Fruit fly (Drosophila melanogaster) whole organism, embryonic: ENCODE results near the gene eIF2gamma.
A peak's percentile ranks its signal among the peaks of the same experiment; 100 is the strongest.

Experiments used
- BEAF-32 ChIP-seq: fragments of 200-800 bp; sonication (Bioruptor generic); optimal IDR thresholded peaks from 3 replicates; lab custom pipeline; 2017; ENCODE audit warnings: missing biosample characterization, missing genetic modification characterization, mild to moderate bottlenecking, moderate library complexity, missing genetic modification reagents
- CG10543 ChIP-seq: fragments of 200-800 bp; sonication (Bioruptor generic); optimal IDR thresholded peaks from 3 replicates; lab custom pipeline; 2017; ENCODE audit warnings: missing biosample characterization, mild to moderate bottlenecking, missing genetic modification characterization, moderate library complexity
- CG11560 ChIP-seq: fragments of 200-800 bp; sonication (Bioruptor generic); IDR thresholded peaks from 3 replicates; pipeline ENCODE4 v1.3.6; 2022; ENCODE audit warnings: missing biosample characterization, missing genetic modification characterization
- CG16813 ChIP-seq: fragments of 200-800 bp; sonication (Bioruptor generic); IDR thresholded peaks from 3 replicates; pipeline ENCODE4 v1.3.6; 2022; ENCODE audit warnings: missing biosample characterization, missing genetic modification characterization; ENCODE audit not compliant: partially characterized antibody
- CG17328 ChIP-seq: fragments of 200-800 bp; sonication (Bioruptor generic); IDR thresholded peaks from 2 replicates; pipeline ENCODE4 v1.3.6; 2022; ENCODE audit warnings: missing biosample characterization, missing genetic modification characterization
- CG32767 ChIP-seq: fragments of 200-800 bp; sonication (Bioruptor generic); IDR thresholded peaks from 2 replicates; pipeline ENCODE4 v1.3.6; 2022; ENCODE audit warnings: missing biosample characterization, missing genetic modification characterization
- CG42726 ChIP-seq: fragments of 200-800 bp; sonication (Bioruptor generic); IDR thresholded peaks from 2 replicates; pipeline ENCODE4 v1.3.6; 2022; ENCODE audit warnings: missing biosample characterization, missing genetic modification characterization; ENCODE audit not compliant: partially characterized antibody
- CG7271 ChIP-seq: fragments of 200-800 bp; sonication (Bioruptor generic); optimal IDR thresholded peaks from 2 replicates; lab custom pipeline; 2018; ENCODE audit warnings: missing biosample characterization, mild to moderate bottlenecking, missing genetic modification characterization, moderate library complexity
- CG9797 ChIP-seq: fragments of 200-800 bp; sonication (Bioruptor generic); optimal IDR thresholded peaks from 3 replicates; lab custom pipeline; 2018; ENCODE audit warnings: missing biosample characterization, mild to moderate bottlenecking, missing genetic modification characterization
- Camta ChIP-seq: fragments of 200-800 bp; sonication (Bioruptor generic); optimal IDR thresholded peaks from 2 replicates; lab custom pipeline; 2016; ENCODE audit warnings: missing biosample characterization, missing genetic modification characterization
- Dbx ChIP-seq: fragments of 200-800 bp; sonication (Bioruptor generic); IDR thresholded peaks from 3 replicates; pipeline ENCODE4 v1.3.6; 2022; ENCODE audit warnings: missing biosample characterization, missing genetic modification characterization
- Hr39 ChIP-seq: fragments of >200 bp; optimal IDR thresholded peaks from 2 replicates; lab custom pipeline; 2017
- Lpt ChIP-seq: fragments of >200 bp; optimal IDR thresholded peaks from 2 replicates; lab custom pipeline; 2018; ENCODE audit warnings: missing biosample characterization, missing genetic modification characterization
- MESR4 ChIP-seq: fragments of 200-800 bp; sonication (Bioruptor generic); optimal IDR thresholded peaks from 2 replicates; lab custom pipeline; 2018; ENCODE audit warnings: missing biosample characterization, mild to moderate bottlenecking, missing genetic modification characterization, moderate library complexity
- Med ChIP-seq: fragments of 200-800 bp; sonication (Bioruptor generic); peaks from one replicate; lab custom pipeline; 2016; ENCODE audit warnings: missing biosample characterization, missing genetic modification characterization, mild to moderate bottlenecking, inconsistent platforms, moderate library complexity
- Nf-YB ChIP-seq: fragments of 200-800 bp; sonication (Bioruptor generic); optimal IDR thresholded peaks from 3 replicates; lab custom pipeline; 2019; ENCODE audit warnings: missing biosample characterization, mild to moderate bottlenecking, missing genetic modification characterization, moderate library complexity
- Pdp1 ChIP-seq, 2 experiments: fragments of 200-800 bp; sonication (Bioruptor generic); optimal IDR thresholded peaks; 3 replicates each; lab custom pipeline; 2016; ENCODE audit warnings: missing biosample characterization in 2 of 2, missing genetic modification characterization in 2 of 2, mild to moderate bottlenecking in 1 of 2, moderate library complexity in 1 of 2
- ash1 ChIP-seq: fragments of 200-800 bp; sonication (Bioruptor generic); optimal IDR thresholded peaks from 2 replicates; lab custom pipeline; 2018; ENCODE audit warnings: missing biosample characterization, mild to moderate bottlenecking, missing genetic modification characterization
- bab2 ChIP-seq: fragments of 200-800 bp; sonication (Bioruptor generic); optimal IDR thresholded peaks from 2 replicates; lab custom pipeline; 2016; ENCODE audit warnings: missing biosample characterization, missing genetic modification characterization
- bbx ChIP-seq: fragments of 200-800 bp; sonication (Bioruptor generic); IDR thresholded peaks from 2 replicates; pipeline ENCODE4 v1.3.6; 2022; ENCODE audit warnings: missing biosample characterization, missing genetic modification characterization; ENCODE audit not compliant: partially characterized antibody
- caup ChIP-seq: fragments of 200-800 bp; sonication (Bioruptor generic); optimal IDR thresholded peaks from 3 replicates; lab custom pipeline; 2017; ENCODE audit warnings: missing biosample characterization, mild to moderate bottlenecking, missing genetic modification characterization, moderate library complexity; ENCODE audit not compliant: severe bottlenecking
- cg ChIP-seq: fragments of 200-800 bp; sonication (Bioruptor generic); optimal IDR thresholded peaks from 3 replicates; lab custom pipeline; 2019; ENCODE audit warnings: missing biosample characterization, mild to moderate bottlenecking, missing genetic modification characterization, moderate library complexity
- dpn ChIP-seq, 2 experiments: fragments of 200-800 bp; sonication (Bioruptor generic); optimal IDR thresholded peaks; 3 replicates each; lab custom pipeline; 2016; ENCODE audit warnings: missing biosample characterization in 2 of 2, missing genetic modification characterization in 2 of 2
- dysf ChIP-seq: fragments of 200-800 bp; sonication (Bioruptor generic); IDR thresholded peaks from 3 replicates; pipeline ENCODE4 v1.3.6; 2022; ENCODE audit warnings: missing biosample characterization, missing genetic modification characterization
- esg ChIP-seq: fragments of 200-800 bp; sonication (Bioruptor generic); conservative IDR thresholded peaks from 2 replicates; pipeline ENCODE4 v1.3.6; 2022; ENCODE audit warnings: missing biosample characterization, missing genetic modification characterization
- ftz-f1 ChIP-seq: fragments of 200-800 bp; sonication (Bioruptor generic); optimal IDR thresholded peaks from 2 replicates; lab custom pipeline; 2016; ENCODE audit warnings: missing biosample characterization, missing genetic modification characterization
- gcm ChIP-seq: fragments of 200-800 bp; sonication (Bioruptor generic); optimal IDR thresholded peaks from 2 replicates; lab custom pipeline; 2019; ENCODE audit warnings: missing biosample characterization, mild to moderate bottlenecking, missing genetic modification characterization, moderate library complexity
- grn ChIP-seq: fragments of 200-800 bp; sonication (Bioruptor generic); optimal IDR thresholded peaks from 3 replicates; lab custom pipeline; 2017; ENCODE audit warnings: missing biosample characterization, missing genetic modification characterization
- gro ChIP-seq: fragments of 200-800 bp; sonication (Bioruptor generic); optimal IDR thresholded peaks from 2 replicates; lab custom pipeline; 2016; ENCODE audit warnings: missing biosample characterization, missing genetic modification characterization
- scrt ChIP-seq: fragments of 200-800 bp; sonication (Bioruptor generic); optimal IDR thresholded peaks from 2 replicates; lab custom pipeline; 2018; ENCODE audit warnings: missing biosample characterization, mild to moderate bottlenecking, missing genetic modification characterization, moderate library complexity
- sd ChIP-seq: fragments of 200-800 bp; sonication (Bioruptor generic); optimal IDR thresholded peaks from 3 replicates; lab custom pipeline; 2018; ENCODE audit warnings: missing biosample characterization, mild to moderate bottlenecking, missing genetic modification characterization, moderate library complexity
- sens ChIP-seq: fragments of 200-800 bp; sonication (Bioruptor generic); peaks from one replicate; lab custom pipeline; 2016; ENCODE audit warnings: missing biosample characterization, missing genetic modification characterization
- tup ChIP-seq: fragments of 200-800 bp; sonication (Bioruptor generic); optimal IDR thresholded peaks from 2 replicates; lab custom pipeline; 2016; ENCODE audit warnings: missing biosample characterization, mild to moderate bottlenecking, missing genetic modification characterization, moderate library complexity
- vvl ChIP-seq: fragments of 200-800 bp; sonication (Bioruptor generic); IDR thresholded peaks from 2 replicates; pipeline ENCODE4 v1.3.6; 2022; ENCODE audit warnings: missing biosample characterization, missing genetic modification characterization
- z ChIP-seq: fragments of 200-800 bp; sonication (Bioruptor generic); IDR thresholded peaks from 3 replicates; pipeline ENCODE4 v1.3.6; 2022; ENCODE audit warnings: missing biosample characterization, missing genetic modification characterization
- zen ChIP-seq: fragments of 200-800 bp; sonication (Bioruptor generic); optimal IDR thresholded peaks from 3 replicates; lab custom pipeline; 2018; ENCODE audit warnings: missing biosample characterization, mild to moderate bottlenecking, missing genetic modification characterization, moderate library complexity
- zen2 ChIP-seq: fragments of 200-800 bp; sonication (Bioruptor generic); IDR thresholded peaks from 3 replicates; pipeline ENCODE4 v1.3.6; 2022; ENCODE audit warnings: missing biosample characterization, missing genetic modification characterization; ENCODE audit not compliant: partially characterized antibody

eIF2gamma gene

dm6 chr3R:15310695-15311094 lies 47.4 kb upstream of the eIF2gamma start (continued):
- TF ChIP-seq Nf-YB (GFP tag; lab: Kevin White, UChicago) (no peak), zen2 (GFP tag; lab: Robert Waterston, UW) (no peak)
- TF ChIP-seq, all 482 proteins: peak for 7

dm6 chr3R:15309924-15310323 lies 46.7 kb upstream of the eIF2gamma start, which contains the start of gene Tm2:
TSS of gene Tm2 (plus strand) at chr3R:15310193.
- no peak for TF ChIP-seq CG9797 (GFP tag; lab: Kevin White, UChicago)
- TF ChIP-seq sd (tag; lab: Kevin White, UChicago), result peak; percentile 1
- no peak for TF ChIP-seq dpn (GFP tag; optimal IDR thresholded peaks at IDR 0.05; lab: Kevin White, UChicago)
- TF ChIP-seq bab2 (GFP tag; lab: Kevin White, UChicago), result no peak
- peak in 1 of 2 experiments; percentile 54 for TF ChIP-seq Pdp1 (GFP tag; optimal IDR thresholded peaks at IDR 0.05; lab: Kevin White, UChicago)
- TF ChIP-seq z (GFP tag; lab: Robert Waterston, UW), result 0 out of 3 replicates have a peak, but pooled peaks have one; percentile 27
- peak; percentile 66 for TF ChIP-seq cg (GFP tag; lab: Kevin White, UChicago)
- 0 out of 2 replicates have a peak, but pooled peaks have one; percentile 15 for TF ChIP-seq CG32767
- no peak for TF ChIP-seq CG7271 (tag; lab: Kevin White, UChicago)
- peak; percentile 82 for TF ChIP-seq sens
- TF ChIP-seq Lpt (GFP tag; lab: Kevin White, UChicago), result no peak
- peak; percentile 70 for TF ChIP-seq Med

- TF ChIP-seq Hr39 (peak; percentile 16), vvl (GFP tag; lab: Robert Waterston, UW) (0 out of 2 replicates have a peak, but pooled peaks have one; percentile 12), scrt (GFP tag; lab: Kevin White, UChicago) (no peak), dysf (0 out of 3 replicates have a peak, but pooled peaks have one; percentile 9), gro (GFP tag; lab: Kevin White, UChicago) (no peak), ash1 (no peak), CG17328 (GFP tag; lab: Robert Waterston, UW) (peak; percentile 37; the same call in 1 of the 2 replicates), bbx (0 out of 2 replicates have a peak, but pooled peaks have one; percentile 6), gcm (GFP tag; lab: Kevin White, UChicago) (no peak), grn (GFP tag; lab: Kevin White, UChicago) (no peak), Dbx (0 out of 3 replicates have a peak, but pooled peaks have one; percentile 6), CG16813 (GFP tag; lab: Robert Waterston, UW) (0 out of 3 replicates have a peak, but pooled peaks have one; percentile 24), Camta (no peak), CG10543 (peak; percentile 6), zen (tag; lab: Kevin White, UChicago) (no peak), MESR4 (GFP tag; lab: Kevin White, UChicago) (no peak), tup (GFP tag; lab: Kevin White, UChicago) (no peak), caup (no peak), BEAF-32 (GFP tag; lab: Kevin White, UChicago) (no peak), CG11560 (tag; lab: Robert Waterston, UW) (0 out of 3 replicates have a peak, but pooled peaks have one; percentile 35), ftz-f1 (GFP tag; lab: Kevin White, UChicago) (peak; percentile 56), CG42726 (GFP tag; lab: Robert Waterston, UW) (peak; percentile 23; the same call in 1 of the 2 replicates), esg (GFP tag; lab: Robert Waterston, UW) (no peak), sens (peak; percentile 22)
- TF ChIP-seq, all 482 proteins: peak for 12
Observed at dm6 chr3R:15305246-15305645, 42.0 kb upstream of the eIF2gamma start.
